Fruit fly (Drosophila melanogaster): ENCODE data around the gene CG6503.

The CG6503 gene

DNA sequence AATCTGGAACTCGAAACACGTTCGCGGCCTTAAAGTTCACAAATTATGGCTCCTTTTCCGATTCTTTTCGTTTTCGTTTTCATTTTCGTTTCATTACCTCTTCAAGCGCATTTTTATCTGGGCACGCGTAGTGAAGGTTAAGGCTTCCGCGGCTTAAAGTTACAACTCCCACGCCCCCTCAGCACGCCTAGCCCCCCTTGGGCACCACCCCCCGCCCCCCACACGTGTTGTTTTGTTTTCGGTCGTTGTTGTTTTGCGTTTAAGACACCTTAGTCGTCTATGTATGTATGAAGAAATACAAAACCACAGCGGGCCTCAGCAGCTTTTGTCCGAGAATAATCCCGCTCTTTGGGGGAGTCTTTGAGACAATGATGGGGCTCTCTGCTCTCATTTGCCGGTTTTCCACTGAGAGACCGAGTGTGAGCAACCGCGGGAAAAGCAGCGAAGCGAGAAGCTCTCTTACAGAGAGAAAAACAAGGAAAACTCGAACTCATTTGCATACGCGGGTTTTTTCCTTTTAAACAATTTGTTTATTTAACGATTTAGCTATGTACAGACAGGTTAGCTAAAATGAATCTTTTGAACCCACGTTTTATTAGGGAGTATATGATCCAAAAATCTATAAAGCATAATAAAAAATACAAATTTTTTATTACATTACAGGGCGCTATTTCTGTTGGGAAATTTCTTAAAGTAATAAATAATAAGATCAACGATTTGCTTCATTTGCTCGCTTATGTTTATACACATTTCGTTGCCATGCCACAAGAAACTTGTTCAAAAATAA, 37.5 kb upstream of the CG6503 start (continued):
- TF ChIP-seq CG34422 (GFP tag; IDR thresholded peaks at IDR 0.05) (no peak), her (GFP tag; optimal IDR thresholded peaks at IDR 0.05) (no peak), ATbp (GFP tag; optimal IDR thresholded peaks at IDR 0.05) (no peak), Hmx (GFP tag; optimal IDR thresholded peaks at IDR 0.05) (no peak), CG15073 (GFP tag; optimal IDR thresholded peaks at IDR 0.05) (no peak), Elba2 (GFP tag; optimal IDR thresholded peaks at IDR 0.05) (no peak), CG11398 (GFP tag; optimal IDR thresholded peaks at IDR 0.05) (no peak), scrt (GFP tag; optimal IDR thresholded peaks at IDR 0.05) (no peak), kah (GFP tag; optimal IDR thresholded peaks at IDR 0.05) (no peak), ssp (GFP tag; IDR thresholded peaks at IDR 0.05) (no peak), kay (GFP tag; optimal IDR thresholded peaks at IDR 0.05) (no peak), CG1832 (GFP tag; optimal IDR thresholded peaks at IDR 0.05) (no peak), ara (GFP tag; IDR thresholded peaks at IDR 0.05) (0 out of 2 replicates have a peak, but pooled peaks have one; percentile 16), jing (GFP tag; optimal IDR thresholded peaks at IDR 0.05) (no peak), CG9817 (tag; optimal IDR thresholded peaks at IDR 0.05) (no peak)

DNA sequence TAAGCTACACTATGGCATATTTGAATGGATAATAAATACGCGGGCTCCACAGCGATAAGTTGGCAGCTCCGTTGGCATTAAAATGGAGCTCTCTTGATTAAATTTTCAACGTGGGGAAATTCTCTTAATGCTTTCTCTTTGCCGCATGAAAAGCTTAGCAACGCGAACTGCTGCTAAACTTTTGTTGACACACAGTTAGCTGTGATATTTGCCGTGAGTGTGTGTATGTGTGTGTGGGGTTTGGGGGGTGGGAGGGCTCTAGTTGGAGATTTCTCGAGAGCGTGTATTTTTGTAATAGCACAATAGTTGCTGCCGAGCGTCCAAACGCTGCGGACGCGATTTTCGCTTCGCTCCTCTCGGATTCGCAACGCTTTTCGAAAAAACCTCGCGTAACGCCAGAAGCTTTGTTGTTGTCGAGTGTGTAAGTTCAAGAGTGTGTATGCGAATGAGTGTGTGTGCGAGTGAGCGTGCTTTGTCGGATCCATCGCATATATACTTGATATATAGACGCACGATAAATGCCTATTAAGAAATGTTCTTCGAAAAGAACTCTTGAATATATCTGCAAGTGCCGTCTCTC, 36.4 kb upstream of the CG6503 start, which contains the start of gene CG5455:
CG5455 (plus strand) TSS at position 302 of the 580 bp plus-strand sequence.
- TF ChIP-seq HHEX (GFP tag; optimal IDR thresholded peaks at IDR 0.05) (peak; percentile 75), cg (GFP tag; optimal IDR thresholded peaks at IDR 0.05) (peak; percentile 91), zf30C (GFP tag; optimal IDR thresholded peaks at IDR 0.05) (no peak), tap (tag; optimal IDR thresholded peaks at IDR 0.05) (peak; percentile 7), CG8089 (GFP tag; optimal IDR thresholded peaks at IDR 0.05) (no peak), CG4730 (GFP tag; IDR thresholded peaks at IDR 0.05) (no peak), maf-S (GFP tag; optimal IDR thresholded peaks at IDR 0.05) (peak; percentile 2), CG2199 (GFP tag; IDR thresholded peaks at IDR 0.05) (no peak), dmrt11E (tag; optimal IDR thresholded peaks at IDR 0.05) (no peak), gce (GFP tag; IDR thresholded peaks at IDR 0.05) (0 out of 3 replicates have a peak, but pooled peaks have one; percentile 38), BtbVII (GFP tag; optimal IDR thresholded peaks at IDR 0.05) (peak; percentile 76), fd64A (GFP tag; optimal IDR thresholded peaks at IDR 0.05) (peak; percentile 48), CG17385 (GFP tag; optimal IDR thresholded peaks at IDR 0.05) (peak; percentile 55), grau (tag; optimal IDR thresholded peaks at IDR 0.05) (peak; percentile 43), kah (GFP tag; optimal IDR thresholded peaks at IDR 0.05) (no peak), oc (tag; optimal IDR thresholded peaks at IDR 0.05) (peak; percentile 93), CG4820 (GFP tag; optimal IDR thresholded peaks at IDR 0.05) (no peak), CG32767 (GFP tag; IDR thresholded peaks at IDR 0.05) (peak; percentile 47; the same call in 1 of the 2 replicates), Opbp (GFP tag; IDR thresholded peaks at IDR 0.05; ENCODE audit: partially characterized antibody) (peak; percentile 62; the same call in 1 of the 3 replicates), gcm2 (GFP tag; optimal IDR thresholded peaks at IDR 0.05) (no peak), Blimp-1 (GFP tag; optimal IDR thresholded peaks at IDR 0.05) (peak; percentile 16), CG10462 (GFP tag; optimal IDR thresholded peaks at IDR 0.05) (no peak), HLH4C (GFP tag; IDR thresholded peaks at IDR 0.05; ENCODE audit: partially characterized antibody) (no peak; the same call in 2 of the 3 replicates), Rx (GFP tag; IDR thresholded peaks at IDR 0.05) (no peak), CG4854 (GFP tag; optimal IDR thresholded peaks at IDR 0.05) (no peak), CG8281 (tag; optimal IDR thresholded peaks at IDR 0.05) (no peak), CG4617 (GFP tag; optimal IDR thresholded peaks at IDR 0.05; ENCODE audit: borderline replicate concordance) (no peak), nerfin-1 (tag; optimal IDR thresholded peaks at IDR 0.05) (no peak), Dfd (GFP tag; optimal IDR thresholded peaks at IDR 0.05) (no peak), CG5953 (GFP tag; IDR thresholded peaks at IDR 0.05) (peak; percentile 61), CG13287 (GFP tag; IDR thresholded peaks at IDR 0.05; ENCODE audit: partially characterized antibody) (peak; percentile 66), Hr51 (GFP tag; optimal IDR thresholded peaks at IDR 0.05) (peak; percentile 6 to 41), sd (tag; optimal IDR thresholded peaks at IDR 0.05) (peak; percentile 79)
